Worm (Caenorhabditis elegans) whole organism, L1 larva: ENCODE measurements around the gene exc-5.

ENCODE experiments used
- F16B12.6 ChIP-seq: fragments of 150-350 bp; optimal IDR thresholded peaks from 2 replicates; lab custom pipeline; 2014; ENCODE audit warnings: missing biosample characterization, missing genetic modification characterization
- aly-2 ChIP-seq: fragments of 150-350 bp; optimal IDR thresholded peaks from 2 replicates; lab custom pipeline; 2014; ENCODE audit warnings: missing biosample characterization, missing genetic modification characterization
- blmp-1 ChIP-seq: fragments of 150-350 bp; optimal IDR thresholded peaks from 2 replicates; lab custom pipeline; 2014; ENCODE audit warnings: missing biosample characterization, missing genetic modification characterization
- ceh-63 ChIP-seq: fragments of 200-800 bp; sonication (Bioruptor generic); optimal IDR thresholded peaks from 2 replicates; lab custom pipeline; 2018; ENCODE audit warnings: mild to moderate bottlenecking, missing genetic modification characterization, missing compliant biosample characterization
- ceh-82 ChIP-seq, 3 experiments: fragments of 150-350 bp in 1 of 3; sonication (generic microtip) in 2 of 3; optimal IDR thresholded peaks; 2 replicates each; lab custom pipeline; 2014 to 2017; ENCODE audit warnings: missing biosample characterization in 3 of 3, missing genetic modification characterization in 3 of 3
- ceh-88 ChIP-seq: fragments of 200-800 bp; sonication (Bioruptor generic); IDR thresholded peaks from 2 replicates; pipeline ENCODE4 v1.3.6; 2022; ENCODE audit warnings: missing genetic modification characterization, missing compliant biosample characterization
- ces-1 ChIP-seq: fragments of 150-350 bp; optimal IDR thresholded peaks from 2 replicates; lab custom pipeline; 2014; ENCODE audit warnings: missing biosample characterization, missing genetic modification reagents, missing genetic modification characterization
- dsc-1 ChIP-seq: sonication (generic microtip); optimal IDR thresholded peaks from 2 replicates; lab custom pipeline; 2016; ENCODE audit warnings: mild to moderate bottlenecking, missing genetic modification characterization, missing compliant biosample characterization
- efl-1 ChIP-seq, 4 experiments: fragments of 150-350 bp; optimal IDR thresholded peaks in 3 of 4; peaks in 1 of 4; 1 replicate in 1 of 4; 2 replicates in 3 of 4; lab custom pipeline; 2014; ENCODE audit warnings: missing biosample characterization in 2 of 4, missing genetic modification characterization in 2 of 4, missing genetic modification reagents in 2 of 4
- egl-27 ChIP-seq, 2 experiments: fragments of 150-350 bp in 1 of 2; sonication (generic microtip); optimal IDR thresholded peaks; 3 replicates each; lab custom pipeline; 2017 to 2018; ENCODE audit warnings: missing biosample characterization in 2 of 2, missing genetic modification characterization in 2 of 2, missing genetic modification reagents in 2 of 2
- elt-2 ChIP-seq: sonication (generic microtip); optimal IDR thresholded peaks from 2 replicates; lab custom pipeline; 2016; ENCODE audit warnings: missing genetic modification characterization, mild to moderate bottlenecking, inconsistent platforms, missing compliant biosample characterization, missing genetic modification reagents
- elt-3 ChIP-seq, 6 experiments: fragments of 150-350 bp in 1 of 6; sonication (generic microtip); optimal IDR thresholded peaks; 2 replicates each; lab custom pipeline; 2017 to 2018; ENCODE audit warnings: missing biosample characterization in 6 of 6, missing genetic modification characterization in 6 of 6, inconsistent platforms in 1 of 6
- fkh-8 ChIP-seq: sonication (generic microtip); optimal IDR thresholded peaks from 2 replicates; lab custom pipeline; 2016; ENCODE audit warnings: mild to moderate bottlenecking, missing genetic modification characterization, missing compliant biosample characterization
- grh-1 ChIP-seq: fragments of 200-800 bp; sonication (Bioruptor generic); IDR thresholded peaks from 2 replicates; pipeline ENCODE4 v1.3.6; 2022; ENCODE audit warnings: missing genetic modification reagents, missing genetic modification characterization, missing compliant biosample characterization
- isw-1 ChIP-seq: fragments of 200-800 bp; sonication (Bioruptor generic); IDR thresholded peaks from 2 replicates; pipeline ENCODE4 v1.3.6; 2022; ENCODE audit warnings: missing genetic modification characterization, missing compliant biosample characterization
- lin-13 ChIP-seq: fragments of 150-350 bp; optimal IDR thresholded peaks from 2 replicates; lab custom pipeline; 2014; ENCODE audit warnings: missing biosample characterization, missing genetic modification reagents, missing genetic modification characterization
- lin-14 ChIP-seq: fragments of 200-800 bp; sonication (Bioruptor generic); optimal IDR thresholded peaks from 2 replicates; lab custom pipeline; 2018; ENCODE audit warnings: mild to moderate bottlenecking, missing genetic modification characterization, moderate library complexity, missing compliant biosample characterization
- lin-15B ChIP-seq: fragments of 150-350 bp; sonication (generic microtip); optimal IDR thresholded peaks from 3 replicates; lab custom pipeline; 2014; ENCODE audit warnings: missing biosample characterization, missing genetic modification characterization
- lin-39 ChIP-seq: fragments of 150-350 bp; optimal IDR thresholded peaks from 2 replicates; lab custom pipeline; 2014; ENCODE audit warnings: missing biosample characterization, missing genetic modification reagents, missing genetic modification characterization
- lir-3 ChIP-seq: sonication (generic microtip); optimal IDR thresholded peaks from 2 replicates; lab custom pipeline; 2016; ENCODE audit warnings: mild to moderate bottlenecking, missing genetic modification characterization, moderate library complexity, missing compliant biosample characterization; ENCODE audit not compliant: poor library complexity
- mab-9 ChIP-seq: fragments of 200-800 bp; sonication (Bioruptor generic); IDR thresholded peaks from 2 replicates; pipeline ENCODE4 v1.3.6; 2022; ENCODE audit warnings: missing genetic modification reagents, missing genetic modification characterization, missing compliant biosample characterization
- mdl-1 ChIP-seq, 2 experiments: fragments of 150-350 bp; optimal IDR thresholded peaks; 2 replicates each; lab custom pipeline; 2014 to 2017; ENCODE audit warnings: missing biosample characterization in 2 of 2, missing genetic modification characterization in 2 of 2, inconsistent platforms in 1 of 2
- mep-1 ChIP-seq: fragments of 150-350 bp; optimal IDR thresholded peaks from 2 replicates; lab custom pipeline; 2014; ENCODE audit warnings: missing biosample characterization, missing genetic modification characterization
- nhr-11 ChIP-seq: fragments of 150-350 bp; optimal IDR thresholded peaks from 2 replicates; lab custom pipeline; 2014; ENCODE audit warnings: missing biosample characterization, missing genetic modification characterization
- nhr-12 ChIP-seq: sonication (generic microtip); optimal IDR thresholded peaks from 2 replicates; lab custom pipeline; 2017; ENCODE audit warnings: missing biosample characterization, missing genetic modification characterization
- nhr-19 ChIP-seq: fragments of 200-800 bp; sonication (Bioruptor generic); conservative IDR thresholded peaks from 2 replicates; pipeline ENCODE4 v1.3.6; 2022; ENCODE audit warnings: missing genetic modification characterization, missing compliant biosample characterization
- nhr-28 ChIP-seq: fragments of 150-350 bp; optimal IDR thresholded peaks from 2 replicates; lab custom pipeline; 2014; ENCODE audit warnings: missing biosample characterization, missing genetic modification characterization
- nhr-47 ChIP-seq: sonication (generic microtip); optimal IDR thresholded peaks from 2 replicates; lab custom pipeline; 2016; ENCODE audit warnings: mild to moderate bottlenecking, missing genetic modification characterization, moderate library complexity, missing compliant biosample characterization
- nhr-77 ChIP-seq: fragments of 150-350 bp; optimal IDR thresholded peaks from 2 replicates; lab custom pipeline; 2014; ENCODE audit warnings: missing biosample characterization, missing genetic modification characterization
- nhr-85 ChIP-seq: sonication (generic microtip); peaks from one replicate; lab custom pipeline; 2016; ENCODE audit warnings: missing genetic modification characterization, inconsistent platforms, missing compliant biosample characterization
- pag-3 ChIP-seq: sonication (generic microtip); optimal IDR thresholded peaks from 2 replicates; lab custom pipeline; 2017; ENCODE audit warnings: missing genetic modification characterization, mild to moderate bottlenecking, missing compliant biosample characterization, antibody characterized with exemption, borderline replicate concordance; ENCODE audit not compliant: insufficient read depth
- rnt-1 ChIP-seq: sonication (generic microtip); optimal IDR thresholded peaks from 2 replicates; lab custom pipeline; 2016; ENCODE audit warnings: mild to moderate bottlenecking, missing genetic modification characterization, moderate library complexity, missing compliant biosample characterization
- snu-23 ChIP-seq: sonication (generic microtip); optimal IDR thresholded peaks from 2 replicates; lab custom pipeline; 2016; ENCODE audit warnings: missing genetic modification characterization, missing compliant biosample characterization
- sox-4 ChIP-seq: sonication (generic microtip); optimal IDR thresholded peaks from 2 replicates; lab custom pipeline; 2016; ENCODE audit warnings: missing genetic modification characterization, missing compliant biosample characterization
- sup-37 ChIP-seq: fragments of 200-800 bp; sonication (Bioruptor generic); optimal IDR thresholded peaks from 2 replicates; lab custom pipeline; 2018; ENCODE audit warnings: mild to moderate bottlenecking, missing genetic modification characterization, missing compliant biosample characterization
- tbx-2 ChIP-seq: sonication (generic microtip); optimal IDR thresholded peaks from 2 replicates; lab custom pipeline; 2016; ENCODE audit warnings: missing genetic modification characterization, missing compliant biosample characterization
- unc-86 ChIP-seq: sonication (generic microtip); optimal IDR thresholded peaks from 2 replicates; lab custom pipeline; 2016; ENCODE audit warnings: missing genetic modification characterization, missing compliant biosample characterization
- unc-98 ChIP-seq: fragments of 200-800 bp; sonication (Bioruptor generic); IDR thresholded peaks from 2 replicates; pipeline ENCODE4 v1.3.6; 2022; ENCODE audit warnings: missing genetic modification characterization, missing compliant biosample characterization
- xbp-1 ChIP-seq: sonication (generic microtip); optimal IDR thresholded peaks from 2 replicates; lab custom pipeline; 2016; ENCODE audit warnings: missing genetic modification characterization, missing compliant biosample characterization
- ztf-11 ChIP-seq, 2 experiments: sonication (generic microtip); optimal IDR thresholded peaks; 2 replicates each; lab custom pipeline; 2016 to 2017; ENCODE audit warnings: missing genetic modification characterization in 2 of 2, missing biosample characterization in 1 of 2, missing compliant biosample characterization in 1 of 2
- ztf-4 ChIP-seq: fragments of 150-350 bp; optimal IDR thresholded peaks from 2 replicates; lab custom pipeline; 2014; ENCODE audit warnings: missing biosample characterization, missing genetic modification characterization

The exc-5 gene

DNA sequence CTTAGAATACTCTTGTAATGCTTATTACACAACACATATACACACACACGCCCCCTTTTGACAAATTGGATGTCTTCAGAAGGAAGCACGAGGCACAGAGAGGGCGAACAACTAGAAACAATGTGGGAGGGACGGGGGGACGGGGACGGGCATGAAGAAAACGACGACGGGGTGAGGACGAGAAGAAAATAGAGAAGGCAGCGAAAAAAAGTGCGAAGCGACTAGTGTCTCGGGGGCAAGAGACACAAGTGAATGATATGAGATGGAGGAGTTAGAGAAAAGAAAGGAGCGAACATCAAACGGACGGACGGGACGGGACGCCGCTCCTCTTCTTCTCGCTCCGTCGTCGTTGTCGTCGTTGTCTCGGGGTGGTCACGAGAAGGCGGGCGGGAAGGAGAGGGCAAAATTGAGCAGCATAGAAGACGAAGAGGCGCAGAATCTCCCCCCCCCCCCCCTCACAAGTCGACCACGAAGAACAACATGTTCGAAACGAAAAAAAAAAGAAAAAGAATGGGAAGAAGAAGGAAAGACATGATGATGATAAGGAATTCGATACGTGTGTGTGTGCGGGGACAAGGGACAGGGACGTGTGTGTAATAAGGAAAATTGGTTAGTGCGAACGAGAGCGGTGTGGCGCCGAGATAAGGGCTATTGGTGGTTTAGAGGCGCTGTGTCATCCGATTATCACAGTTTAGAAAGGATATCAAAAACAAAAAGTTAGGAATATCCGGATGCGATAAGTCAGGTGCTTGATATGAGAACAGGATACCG, 18.4 kb downstream of the exc-5 start (continued):
- no peak for TF ChIP-seq sup-37 (GFP tag; lab: Kevin White, UChicago)
- peak; percentile 59 for TF ChIP-seq nhr-47 (tag; lab: Kevin White, UChicago)
- TF ChIP-seq fkh-8 (tag; lab: Kevin White, UChicago), result peak; percentile 55
- no peak for TF ChIP-seq dsc-1 (tag; lab: Kevin White, UChicago)
- TF ChIP-seq ces-1, result no peak
- TF ChIP-seq xbp-1, result peak; percentile 13
- TF ChIP-seq blmp-1, result peak; percentile 60
- TF ChIP-seq lin-39 (tag; lab: Kevin White, UChicago), result no peak
- peak in 1 of 2 experiments; percentile 43 for TF ChIP-seq efl-1 (optimal IDR thresholded peaks at IDR 0.05; lab: Kevin White, UChicago)
- TF ChIP-seq efl-1 (GFP tag; optimal IDR thresholded peaks at IDR 0.05 in 1 of 2; lab: Kevin White, UChicago), result peak in 1 of 2 experiments; percentile 85
- TF ChIP-seq lin-13 (GFP tag; lab: Kevin White, UChicago), result no peak
- TF ChIP-seq ztf-4, result peak; percentile 17
- TF ChIP-seq ceh-63 (GFP tag; lab: Kevin White, UChicago), result no peak
- TF ChIP-seq snu-23, result peak; percentile 59
- no peak for TF ChIP-seq pag-3 (tag; lab: Kevin White, UChicago)
- no peak for TF ChIP-seq nhr-11 (tag; lab: Kevin White, UChicago)
- TF ChIP-seq nhr-77 (tag; lab: Kevin White, UChicago), result no peak
- TF ChIP-seq egl-27 (tag; optimal IDR thresholded peaks at IDR 0.05; lab: Kevin White, UChicago), result peak in 1 of 2 experiments; percentile 26
- no peak for TF ChIP-seq nhr-28
- TF ChIP-seq rnt-1 (tag; lab: Kevin White, UChicago), result peak; percentile 8
- TF ChIP-seq lin-15B (tag; lab: Kevin White, UChicago), result no peak
- peak; percentile 28 for TF ChIP-seq nhr-19 (GFP tag; lab: Robert Waterston, UW)
- TF ChIP-seq mep-1, result peak; percentile 38
- TF ChIP-seq isw-1 (GFP tag; lab: Robert Waterston, UW), result peak; percentile 11; the same call in 1 of the 2 replicates
- no peak for TF ChIP-seq unc-98 (GFP tag; lab: Robert Waterston, UW)
- TF ChIP-seq nhr-12 (tag; lab: Kevin White, UChicago), result no peak
- TF ChIP-seq elt-2 (tag; lab: Kevin White, UChicago), result peak; percentile 16
- TF ChIP-seq unc-86 (tag; lab: Kevin White, UChicago), result no peak
- TF ChIP-seq nhr-85 (tag; lab: Kevin White, UChicago), result peak; percentile 92

DNA sequence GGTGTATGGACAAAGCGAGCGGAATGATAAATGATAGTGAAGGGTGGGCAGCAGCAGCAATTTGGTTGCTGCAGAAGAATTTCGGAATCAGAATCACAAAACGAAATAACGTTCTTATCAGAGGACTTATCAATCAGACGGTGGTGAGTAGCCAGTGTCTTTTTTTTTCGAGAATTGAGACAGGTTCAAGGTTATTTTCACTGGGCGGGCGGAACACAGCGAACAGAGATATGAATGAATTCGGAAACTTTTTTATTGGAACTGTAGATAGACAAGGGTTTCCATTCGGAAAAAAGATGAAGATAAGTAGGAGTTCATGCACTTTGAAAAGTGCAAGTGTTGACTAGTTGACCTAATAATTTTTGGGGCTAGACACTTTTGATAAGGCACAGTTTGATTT, 20.2 kb downstream of the exc-5 start:
- peak in 4 of 6 experiments; percentile 36 to 87 (median 82) for TF ChIP-seq elt-3 (tag; optimal IDR thresholded peaks at IDR 0.05; lab: Kevin White, UChicago)
- peak; percentile 56 for TF ChIP-seq lin-14 (GFP tag; lab: Kevin White, UChicago)
- TF ChIP-seq blmp-1, result peak; percentile 71
- no peak for TF ChIP-seq efl-1 (optimal IDR thresholded peaks at IDR 0.05; lab: Kevin White, UChicago)
- TF ChIP-seq efl-1 (GFP tag; optimal IDR thresholded peaks at IDR 0.05 in 1 of 2; lab: Kevin White, UChicago), result peak in 1 of 2 experiments; percentile 17
- TF ChIP-seq grh-1 (GFP tag; lab: Robert Waterston, UW), result no peak
- no peak for TF ChIP-seq xbp-1

DNA sequence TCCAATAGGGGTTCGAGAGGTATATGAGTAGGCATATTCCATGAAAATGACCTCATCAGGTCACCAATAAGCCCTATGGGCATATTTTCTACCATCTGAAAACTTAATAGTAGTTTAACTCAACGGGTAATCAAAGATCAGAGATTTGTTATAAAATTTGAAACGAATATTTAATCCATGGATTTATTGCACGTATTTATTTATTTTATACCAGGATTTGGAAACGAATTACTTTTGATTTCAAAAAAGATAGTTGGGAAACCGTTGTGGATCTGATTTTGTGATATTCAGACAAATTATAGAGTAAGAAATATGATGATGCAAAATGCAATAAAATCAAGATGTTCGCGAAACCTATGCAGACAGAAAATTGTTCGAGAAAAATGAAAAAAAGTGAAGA, 20.7 kb downstream of the exc-5 start, which contains the start of gene C33D9.3:
TSS of gene C33D9.3 (minus strand) at position 101 of the 400 bp plus-strand sequence.
- TF ChIP-seq tbx-2 (tag; lab: Kevin White, UChicago) (no peak), grh-1 (GFP tag; lab: Robert Waterston, UW) (no peak), xbp-1 (no peak), mdl-1 (tag; optimal IDR thresholded peaks at IDR 0.05; lab: Kevin White, UChicago) (no peak), ztf-11 (tag; optimal IDR thresholded peaks at IDR 0.05; lab: Kevin White, UChicago) (no peak), ceh-82 (tag; optimal IDR thresholded peaks at IDR 0.05; lab: Kevin White, UChicago) (no peak), nhr-85 (tag; lab: Kevin White, UChicago) (no peak), lir-3 (tag; lab: Kevin White, UChicago) (no peak), fkh-8 (tag; lab: Kevin White, UChicago) (no peak), F16B12.6 (tag; lab: Kevin White, UChicago) (no peak), snu-23 (no peak), mab-9 (GFP tag; lab: Robert Waterston, UW) (no peak), ceh-88 (GFP tag; lab: Robert Waterston, UW) (no peak), lin-15B (tag; lab: Kevin White, UChicago) (no peak), egl-27 (tag; optimal IDR thresholded peaks at IDR 0.05; lab: Kevin White, UChicago) (no peak), sup-37 (GFP tag; lab: Kevin White, UChicago) (no peak), sox-4 (tag; lab: Kevin White, UChicago) (no peak), aly-2 (no peak)
